Worm (Caenorhabditis elegans): ENCODE results near the gene efhd-1.

DNA sequence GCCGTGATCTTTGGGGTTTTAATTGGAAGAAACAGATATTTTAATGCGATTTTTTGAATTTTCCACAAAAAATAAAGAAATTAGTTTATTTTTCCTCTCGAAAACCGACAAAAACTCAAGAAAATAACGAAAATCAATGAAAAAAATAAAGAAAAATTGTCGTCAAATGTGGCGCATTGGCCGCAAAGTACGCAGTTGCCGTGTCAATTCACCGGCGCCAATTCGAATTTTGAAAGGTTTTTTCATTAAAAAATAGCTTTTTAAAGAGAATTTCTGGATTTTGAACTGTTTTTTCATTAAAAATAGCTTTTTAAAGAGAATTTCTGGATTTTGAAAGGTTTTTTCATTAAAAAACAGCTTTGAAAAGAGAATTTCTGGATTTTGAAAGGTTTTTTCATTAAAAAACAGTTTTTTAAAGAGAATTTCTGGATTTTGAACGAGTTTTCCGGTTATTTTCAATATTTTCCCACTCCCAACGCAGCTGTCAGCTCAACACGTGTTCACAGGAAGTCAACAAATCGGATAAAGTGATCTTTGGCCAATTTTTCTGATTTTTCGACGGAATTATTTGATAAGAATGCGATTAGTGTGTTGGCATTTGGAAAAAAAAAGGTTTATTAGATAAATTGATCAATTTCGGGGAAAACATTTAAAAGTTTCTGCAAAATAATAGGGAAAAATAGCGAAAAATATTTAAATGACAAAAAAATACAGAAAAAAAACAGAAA lies 55.9 kb downstream of the efhd-1 start:
- no peak for TF ChIP-seq lin-13 (GFP tag; optimal IDR thresholded peaks at IDR 0.05)
- TF ChIP-seq nhr-6 (tag; optimal IDR thresholded peaks at IDR 0.05), result no peak
- no peak for TF ChIP-seq jun-1 (tag; optimal IDR thresholded peaks at IDR 0.05)
- TF ChIP-seq unc-62 (GFP tag; optimal IDR thresholded peaks at IDR 0.05 in 1 of 2), result no peak
- no peak for TF ChIP-seq unc-62 (tag; optimal IDR thresholded peaks at IDR 0.05)
- no peak for TF ChIP-seq snpc-4 (tag; optimal IDR thresholded peaks at IDR 0.05)
- TF ChIP-seq lsy-2 (tag; optimal IDR thresholded peaks at IDR 0.05), result no peak
- TF ChIP-seq lin-15B (tag; optimal IDR thresholded peaks at IDR 0.05), result no peak
- no peak for TF ChIP-seq hlh-30 (tag; optimal IDR thresholded peaks at IDR 0.05; ENCODE audit: insufficient read depth)
- no peak for TF ChIP-seq skn-1 (tag; optimal IDR thresholded peaks at IDR 0.05)
- no peak for TF ChIP-seq unc-39 (tag; optimal IDR thresholded peaks at IDR 0.05)
